Worm (Caenorhabditis elegans): ENCODE results near the gene rpl-21.

Gene rpl-21

ce11 chrIII:8158140-8158786 is 28.2 kb upstream of the rpl-21 start, which contains the start of gene atg-13:
atg-13 (minus strand) TSS chrIII:8158190.
- peak; percentile 20; the same call in 1 of the 2 replicates for TF ChIP-seq ceh-91 (GFP tag; IDR thresholded peaks at IDR 0.05)
- no peak for TF ChIP-seq repo-1 (tag; optimal IDR thresholded peaks at IDR 0.05)
- peak; percentile 22 for TF ChIP-seq nhr-80 (tag; optimal IDR thresholded peaks at IDR 0.05)
- 0 out of 2 replicates have a peak, but pooled peaks have one; percentile 18 for TF ChIP-seq hmg-1.2 (GFP tag; IDR thresholded peaks at IDR 0.05)
- TF ChIP-seq attf-5 (GFP tag; optimal IDR thresholded peaks at IDR 0.05): peak; percentile 13
- no peak for TF ChIP-seq rcor-1 (GFP tag; IDR thresholded peaks at IDR 0.05)
- TF ChIP-seq mcd-1 (GFP tag; IDR thresholded peaks at IDR 0.05): peak; percentile 39; the same call in 1 of the 2 replicates
- TF ChIP-seq let-607 (tag; optimal IDR thresholded peaks at IDR 0.05): peak in 1 of 2 experiments; percentile 7
- no peak for TF ChIP-seq ztf-28 (GFP tag; IDR thresholded peaks at IDR 0.05)

ce11 chrIII:8155166-8155565 is 25.1 kb upstream of the rpl-21 start, which contains the start of gene D2007.1:
D2007.1 (plus strand) TSS chrIII:8155466.
- no peak for TF ChIP-seq ztf-26 (tag; optimal IDR thresholded peaks at IDR 0.05)
- TF ChIP-seq egl-44 (GFP tag; IDR thresholded peaks at IDR 0.05): no peak
- TF ChIP-seq Y53G8AR.9 (GFP tag; conservative IDR thresholded peaks at IDR 0.05): no peak
- no peak for TF ChIP-seq lin-54 (GFP tag; optimal IDR thresholded peaks at IDR 0.05)

- TF ChIP-seq nhr-80 (tag; optimal IDR thresholded peaks at IDR 0.05): peak; percentile 38
- peak in 1 of 2 experiments; percentile 17 for TF ChIP-seq let-607 (tag; optimal IDR thresholded peaks at IDR 0.05)
- no peak for TF ChIP-seq lin-26 (GFP tag; IDR thresholded peaks at IDR 0.05)
These were observed 24.4 kb upstream of the rpl-21 start for ce11 chrIII:8154423-8154822.

- no peak for TF ChIP-seq lin-35 (GFP tag; optimal IDR thresholded peaks at IDR 0.05)
- no peak for TF ChIP-seq ztf-18 (tag; optimal IDR thresholded peaks at IDR 0.05)
- TF ChIP-seq ccch-3 (GFP tag; optimal IDR thresholded peaks at IDR 0.05): no peak
- no peak for TF ChIP-seq mcd-1 (GFP tag; IDR thresholded peaks at IDR 0.05)
These were observed 18.7 kb upstream of the rpl-21 start, which contains the start of gene D2007.2 for ce11 chrIII:8148751-8149150. D2007.2 (plus strand) TSS chrIII:8148963.

- TF ChIP-seq F52B5.7 (tag; optimal IDR thresholded peaks at IDR 0.05) (no peak), hsf-1 (GFP tag; IDR thresholded peaks at IDR 0.05) (0 out of 2 replicates have a peak, but pooled peaks have one; percentile 30), madf-3 (GFP tag; IDR thresholded peaks at IDR 0.05) (0 out of 2 replicates have a peak, but pooled peaks have one; percentile 39)
These were observed 15.9 kb upstream of the rpl-21 start for ce11 chrIII:8145971-8146370.

ce11 chrIII:8144574-8145065 is 14.6 kb upstream of the rpl-21 start, which contains the start of the genes C14B9.8 and mrpl-18:
C14B9.8 (minus strand) TSS chrIII:8144629.
mrpl-18 (plus strand) TSS chrIII:8145015.
- TF ChIP-seq snpc-4 (GFP tag; optimal IDR thresholded peaks at IDR 0.05) (peak; percentile 8), snpc-4 (tag; optimal IDR thresholded peaks at IDR 0.05) (peak in 1 of 4 experiments; percentile 16), rec-8 (tag; optimal IDR thresholded peaks at IDR 0.05) (peak; percentile 21 to 53), D2030.7 (GFP tag; IDR thresholded peaks at IDR 0.05) (peak; percentile 46; the same call in 1 of the 2 replicates), ztf-28 (GFP tag; IDR thresholded peaks at IDR 0.05) (no peak), ekl-4 (GFP tag; IDR thresholded peaks at IDR 0.05) (0 out of 2 replicates have a peak, but pooled peaks have one; percentile 32), ceh-27 (GFP tag; optimal IDR thresholded peaks at IDR 0.05) (peak; percentile 38), madf-3 (GFP tag; IDR thresholded peaks at IDR 0.05) (0 out of 2 replicates have a peak, but pooled peaks have one; percentile 14), atf-7 (tag; optimal IDR thresholded peaks at IDR 0.05) (no peak), him-1 (tag; optimal IDR thresholded peaks at IDR 0.05) (peak; percentile 29), lir-1 (GFP tag; conservative IDR thresholded peaks at IDR 0.05) (peak; percentile 55), lin-26 (GFP tag; IDR thresholded peaks at IDR 0.05) (no peak), lsl-1 (GFP tag; optimal IDR thresholded peaks at IDR 0.05) (peak; percentile 27), K11D2.4 (GFP tag; IDR thresholded peaks at IDR 0.05) (0 out of 2 replicates have a peak, but pooled peaks have one; percentile 18), ceh-100 (GFP tag; IDR thresholded peaks at IDR 0.05) (peak; percentile 58; the same call in 1 of the 2 replicates), bed-2 (GFP tag; IDR thresholded peaks at IDR 0.05) (0 out of 2 replicates have a peak, but pooled peaks have one; percentile 31), ceh-40 (GFP tag; IDR thresholded peaks at IDR 0.05) (no peak), sdz-38 (tag; optimal IDR thresholded peaks at IDR 0.05) (no peak), F39B2.1 (GFP tag; IDR thresholded peaks at IDR 0.05) (no peak), madf-10 (tag; optimal IDR thresholded peaks at IDR 0.05) (peak; percentile 1)

Measured in whole organism, young adult.